Fruit fly (Drosophila melanogaster): ENCODE results near the gene Mpp6.

dm6 chr2L:21169863-21170262 lies 13.8 kb downstream of the Mpp6 start:
- TF ChIP-seq fd96Cb (tag; optimal IDR thresholded peaks at IDR 0.05) (no peak), klu (GFP tag; IDR thresholded peaks at IDR 0.05) (no peak), chn (GFP tag; optimal IDR thresholded peaks at IDR 0.05) (no peak), Hsf (GFP tag; optimal IDR thresholded peaks at IDR 0.05) (no peak), jigr1 (GFP tag; IDR thresholded peaks at IDR 0.05) (no peak), Aef1 (GFP tag; IDR thresholded peaks at IDR 0.05) (no peak), corto (GFP tag; optimal IDR thresholded peaks at IDR 0.05) (no peak), Abd-B (GFP tag; optimal IDR thresholded peaks at IDR 0.05) (no peak), Side (GFP tag; optimal IDR thresholded peaks at IDR 0.05) (no peak), CG7987 (GFP tag; optimal IDR thresholded peaks at IDR 0.05) (no peak), peb (GFP tag; IDR thresholded peaks at IDR 0.05) (no peak), CG3281 (GFP tag; optimal IDR thresholded peaks at IDR 0.05) (no peak), CG31441 (GFP tag; IDR thresholded peaks at IDR 0.05) (no peak)
